Fruit fly (Drosophila melanogaster) whole organism, embryonic: Measurements from ENCODE around the gene SmydA-9.
A peak's percentile ranks its signal among the peaks of the same experiment; 100 is the strongest.

Experiments
- Abd-B ChIP-seq: fragments of 200-800 bp; sonication (Bioruptor generic); optimal IDR thresholded peaks from 2 replicates; lab custom pipeline; 2018; ENCODE audit warnings: missing biosample characterization, mild to moderate bottlenecking, missing genetic modification characterization, moderate library complexity
- Atf3 ChIP-seq: fragments of 200-800 bp; sonication (Bioruptor generic); optimal IDR thresholded peaks from 3 replicates; lab custom pipeline; 2016; ENCODE audit warnings: missing biosample characterization, missing genetic modification characterization
- CG10321 ChIP-seq: fragments of 200-800 bp; sonication (Bioruptor generic); IDR thresholded peaks from 2 replicates; pipeline ENCODE4 v1.3.6; 2022; ENCODE audit warnings: missing biosample characterization, missing genetic modification characterization
- CG11093 ChIP-seq: fragments of 200-800 bp; sonication (Bioruptor generic); IDR thresholded peaks from 3 replicates; pipeline ENCODE4 v1.3.6; 2022; ENCODE audit warnings: missing biosample characterization, missing genetic modification characterization
- CG12104 ChIP-seq: fragments of 200-800 bp; sonication (Bioruptor generic); optimal IDR thresholded peaks from 3 replicates; lab custom pipeline; 2016; ENCODE audit warnings: missing biosample characterization, missing genetic modification characterization
- CG12236 ChIP-seq: fragments of 200-800 bp; sonication (Bioruptor generic); optimal IDR thresholded peaks from 2 replicates; lab custom pipeline; 2016; ENCODE audit warnings: missing biosample characterization, missing genetic modification characterization
- CG14860 ChIP-seq: fragments of 200-800 bp; sonication (Bioruptor generic); IDR thresholded peaks from 3 replicates; pipeline ENCODE4 v1.3.6; 2022; ENCODE audit warnings: missing biosample characterization, missing genetic modification characterization; ENCODE audit not compliant: partially characterized antibody
- CG1529 ChIP-seq: fragments of 200-800 bp; sonication (Bioruptor generic); optimal IDR thresholded peaks from 3 replicates; lab custom pipeline; 2018; ENCODE audit warnings: missing biosample characterization, missing genetic modification characterization
- CG2875 ChIP-seq: fragments of 200-800 bp; sonication (Bioruptor generic); optimal IDR thresholded peaks from 2 replicates; lab custom pipeline; 2017; ENCODE audit warnings: missing biosample characterization, mild to moderate bottlenecking, missing genetic modification characterization, missing genetic modification reagents
- CG42726 ChIP-seq: fragments of 200-800 bp; sonication (Bioruptor generic); IDR thresholded peaks from 2 replicates; pipeline ENCODE4 v1.3.6; 2022; ENCODE audit warnings: missing biosample characterization, missing genetic modification characterization; ENCODE audit not compliant: partially characterized antibody
- CG6272 ChIP-seq: fragments of 200-800 bp; sonication (Bioruptor generic); IDR thresholded peaks from 2 replicates; pipeline ENCODE4 v1.3.6; 2022; ENCODE audit warnings: missing biosample characterization, missing genetic modification characterization
- CG7745 ChIP-seq: fragments of 200-800 bp; sonication (Bioruptor generic); optimal IDR thresholded peaks from 2 replicates; lab custom pipeline; 2018; ENCODE audit warnings: missing biosample characterization, mild to moderate bottlenecking, missing genetic modification characterization, moderate library complexity
- CG8281 ChIP-seq: fragments of 200-800 bp; sonication (Bioruptor generic); optimal IDR thresholded peaks from 2 replicates; lab custom pipeline; 2018; ENCODE audit warnings: missing biosample characterization, mild to moderate bottlenecking, missing genetic modification characterization, moderate library complexity
- CG9797 ChIP-seq: fragments of 200-800 bp; sonication (Bioruptor generic); optimal IDR thresholded peaks from 3 replicates; lab custom pipeline; 2018; ENCODE audit warnings: missing biosample characterization, mild to moderate bottlenecking, missing genetic modification characterization
- Dbx ChIP-seq: fragments of 200-800 bp; sonication (Bioruptor generic); IDR thresholded peaks from 3 replicates; pipeline ENCODE4 v1.3.6; 2022; ENCODE audit warnings: missing biosample characterization, missing genetic modification characterization
- Deaf1 ChIP-seq: fragments of 200-800 bp; optimal IDR thresholded peaks from 3 replicates; lab custom pipeline; 2019; ENCODE audit warnings: missing biosample characterization, mild to moderate bottlenecking, missing genetic modification characterization, moderate library complexity
- H2.0 ChIP-seq: fragments of 200-800 bp; sonication (Bioruptor generic); IDR thresholded peaks from 2 replicates; pipeline ENCODE4 v1.3.6; 2022; ENCODE audit warnings: missing biosample characterization, missing genetic modification characterization
- HLH54F ChIP-seq: fragments of 200-800 bp; sonication (Bioruptor generic); optimal IDR thresholded peaks from 3 replicates; lab custom pipeline; 2016; ENCODE audit warnings: missing biosample characterization, missing genetic modification characterization
- Hr3 ChIP-seq: fragments of 200-800 bp; sonication (Bioruptor generic); optimal IDR thresholded peaks from 3 replicates; lab custom pipeline; 2016; ENCODE audit warnings: missing biosample characterization, missing genetic modification characterization
- YL-1 ChIP-seq: fragments of 200-800 bp; sonication (Bioruptor generic); optimal IDR thresholded peaks from 3 replicates; lab custom pipeline; 2017; ENCODE audit warnings: missing biosample characterization, mild to moderate bottlenecking, missing genetic modification characterization
- amos ChIP-seq: fragments of 200-800 bp; sonication (Bioruptor generic); IDR thresholded peaks from 2 replicates; pipeline ENCODE4 v1.3.6; 2022; ENCODE audit warnings: missing biosample characterization, missing genetic modification characterization; ENCODE audit not compliant: partially characterized antibody
- bowl ChIP-seq: fragments of 200-800 bp; sonication (Bioruptor generic); IDR thresholded peaks from 2 replicates; pipeline ENCODE4 v1.3.6; 2022; ENCODE audit warnings: missing biosample characterization, missing genetic modification characterization
- chn ChIP-seq: fragments of 200-800 bp; sonication (Bioruptor generic); optimal IDR thresholded peaks from 2 replicates; lab custom pipeline; 2016; ENCODE audit warnings: missing biosample characterization, missing genetic modification characterization
- ci ChIP-seq: fragments of 200-800 bp; sonication (Bioruptor generic); IDR thresholded peaks from 3 replicates; pipeline ENCODE4 v1.3.6; 2022; ENCODE audit warnings: missing biosample characterization, missing genetic modification characterization
- dysf ChIP-seq: fragments of 200-800 bp; sonication (Bioruptor generic); IDR thresholded peaks from 3 replicates; pipeline ENCODE4 v1.3.6; 2022; ENCODE audit warnings: missing biosample characterization, missing genetic modification characterization
- emc ChIP-seq: fragments of 200-800 bp; sonication (Bioruptor generic); optimal IDR thresholded peaks from 2 replicates; lab custom pipeline; 2016; ENCODE audit warnings: missing biosample characterization, missing genetic modification characterization
- ems ChIP-seq: fragments of 200-800 bp; sonication (Bioruptor generic); optimal IDR thresholded peaks from 3 replicates; lab custom pipeline; 2016; ENCODE audit warnings: missing biosample characterization, missing genetic modification characterization
- en ChIP-seq: fragments of 200-800 bp; sonication (Bioruptor generic); optimal IDR thresholded peaks from 2 replicates; lab custom pipeline; 2016; ENCODE audit warnings: missing biosample characterization, missing genetic modification characterization
- eve ChIP-seq, 2 experiments: fragments of >200 bp; optimal IDR thresholded peaks; 2 replicates each; lab custom pipeline; 2017; ENCODE audit warnings: missing biosample characterization in 2 of 2, missing genetic modification characterization in 2 of 2
- fd102C ChIP-seq: fragments of 200-800 bp; sonication (Bioruptor generic); optimal IDR thresholded peaks from 2 replicates; lab custom pipeline; 2018; ENCODE audit warnings: missing biosample characterization, mild to moderate bottlenecking, missing genetic modification characterization, moderate library complexity
- gce ChIP-seq: fragments of 200-800 bp; sonication (Bioruptor generic); IDR thresholded peaks from 3 replicates; pipeline ENCODE4 v1.3.6; 2022; ENCODE audit warnings: missing biosample characterization, missing genetic modification characterization
- gcm2 ChIP-seq: fragments of 200-800 bp; sonication (Bioruptor generic); optimal IDR thresholded peaks from 2 replicates; lab custom pipeline; 2016; ENCODE audit warnings: missing biosample characterization, missing genetic modification characterization
- gfzf ChIP-seq: fragments of 200-800 bp; sonication (Bioruptor generic); optimal IDR thresholded peaks from 2 replicates; lab custom pipeline; 2016; ENCODE audit warnings: missing biosample characterization, mild to moderate bottlenecking, missing genetic modification characterization, moderate library complexity
- grn ChIP-seq: fragments of 200-800 bp; sonication (Bioruptor generic); optimal IDR thresholded peaks from 3 replicates; lab custom pipeline; 2017; ENCODE audit warnings: missing biosample characterization, missing genetic modification characterization
- inv ChIP-seq: fragments of 200-800 bp; sonication (Bioruptor generic); IDR thresholded peaks from 2 replicates; pipeline ENCODE4 v1.3.6; 2022; ENCODE audit warnings: missing biosample characterization, missing genetic modification characterization; ENCODE audit not compliant: partially characterized antibody
- jigr1 ChIP-seq: fragments of 200-800 bp; sonication (Bioruptor generic); IDR thresholded peaks from 3 replicates; pipeline ENCODE4 v1.3.6; 2022; ENCODE audit warnings: missing biosample characterization, missing genetic modification characterization
- lbe ChIP-seq: fragments of 200-800 bp; sonication (Bioruptor generic); optimal IDR thresholded peaks from 2 replicates; lab custom pipeline; 2016; ENCODE audit warnings: missing biosample characterization, mild to moderate bottlenecking, missing genetic modification characterization
- lov ChIP-seq, 2 experiments: fragments of 200-800 bp in 1 of 2; fragments of >200 bp in 1 of 2; sonication (Bioruptor generic) in 1 of 2; IDR thresholded peaks in 1 of 2; optimal IDR thresholded peaks in 1 of 2; 2 replicates in 1 of 2; 3 replicates in 1 of 2; pipeline versions ENCODE4 v1.3.6 to Lab custom; 2017 to 2022; ENCODE audit warnings: missing biosample characterization in 1 of 2, missing genetic modification characterization in 1 of 2
- onecut ChIP-seq: fragments of 200-800 bp; sonication (Bioruptor generic); IDR thresholded peaks from 2 replicates; pipeline ENCODE4 v1.3.6; 2022; ENCODE audit warnings: missing biosample characterization, missing genetic modification characterization
- pan ChIP-seq, 4 experiments: fragments of >200 bp in 3 of 4; fragments of 200-800 bp in 1 of 4; sonication (Bioruptor generic) in 1 of 4; optimal IDR thresholded peaks in 3 of 4; IDR thresholded peaks in 1 of 4; 2 replicates each; pipeline versions ENCODE4 v1.3.6 to Lab custom; 2017 to 2022; ENCODE audit warnings: missing biosample characterization in 2 of 4, missing genetic modification characterization in 2 of 4, mixed read lengths in 1 of 4
- repo ChIP-seq: fragments of 200-800 bp; sonication (Bioruptor generic); optimal IDR thresholded peaks from 2 replicates; lab custom pipeline; 2016; ENCODE audit warnings: missing biosample characterization, missing genetic modification characterization
- ro ChIP-seq: fragments of 200-800 bp; sonication (Bioruptor generic); IDR thresholded peaks from 2 replicates; pipeline ENCODE4 v1.3.6; 2022; ENCODE audit warnings: missing biosample characterization, missing genetic modification characterization
- row ChIP-seq: fragments of 200-800 bp; sonication (Bioruptor generic); IDR thresholded peaks from 3 replicates; pipeline ENCODE4 v1.3.6; 2022; ENCODE audit warnings: missing biosample characterization, missing genetic modification characterization
- sens-2 ChIP-seq: fragments of 200-800 bp; sonication (Bioruptor generic); IDR thresholded peaks from 2 replicates; pipeline ENCODE4 v1.3.6; 2022; ENCODE audit warnings: missing biosample characterization, missing genetic modification characterization
- sima ChIP-seq: fragments of 200-800 bp; sonication (Bioruptor generic); optimal IDR thresholded peaks from 2 replicates; lab custom pipeline; 2016; ENCODE audit warnings: missing biosample characterization, missing genetic modification characterization
- tx ChIP-seq: fragments of 200-800 bp; sonication (Bioruptor generic); optimal IDR thresholded peaks from 2 replicates; lab custom pipeline; 2016; ENCODE audit warnings: missing biosample characterization, missing genetic modification characterization
- vnd ChIP-seq: fragments of 200-800 bp; sonication (Bioruptor generic); IDR thresholded peaks from 3 replicates; pipeline ENCODE4 v1.3.6; 2022; ENCODE audit warnings: missing biosample characterization, missing genetic modification characterization; ENCODE audit not compliant: partially characterized antibody
- z ChIP-seq: fragments of 200-800 bp; sonication (Bioruptor generic); IDR thresholded peaks from 3 replicates; pipeline ENCODE4 v1.3.6; 2022; ENCODE audit warnings: missing biosample characterization, missing genetic modification characterization

Gene SmydA-9

DNA sequence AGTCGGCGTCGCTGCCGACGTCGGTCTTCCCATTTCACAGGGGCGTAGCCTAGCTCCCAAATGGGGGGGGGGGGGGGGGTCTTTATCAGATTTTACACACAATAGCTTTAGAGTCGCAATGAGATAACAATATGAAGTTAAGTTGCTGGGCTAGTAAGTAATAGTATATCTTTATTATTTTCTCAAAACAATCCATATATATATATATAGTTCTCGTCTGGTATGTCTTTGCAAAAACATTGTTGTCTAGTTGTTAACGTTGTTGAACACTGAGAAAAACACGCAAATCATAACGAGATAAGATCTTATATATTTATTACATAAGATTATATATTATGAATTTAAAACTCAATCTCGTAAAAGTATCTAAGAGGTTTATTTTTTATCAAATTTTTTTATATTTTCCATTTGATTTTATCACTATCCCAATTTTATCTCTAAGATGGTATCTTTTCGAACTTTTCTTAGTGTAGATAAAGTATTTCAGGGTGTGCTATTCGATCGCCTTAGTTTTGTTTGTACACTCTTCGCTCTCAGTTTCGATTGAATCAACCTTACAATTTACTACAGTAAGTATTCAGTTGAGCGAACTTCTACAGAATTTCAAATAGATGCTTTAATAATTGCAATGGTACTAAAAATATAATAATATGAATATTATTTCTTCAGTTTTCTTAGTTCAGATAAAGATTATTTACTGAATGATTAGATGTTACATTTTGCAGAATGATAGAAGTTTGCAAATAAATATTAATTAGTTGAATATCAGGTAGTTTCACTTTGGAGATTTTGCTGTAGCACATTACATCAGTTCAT is 8.6 kb downstream of the SmydA-9 start (continued):
- TF ChIP-seq CG6272 (GFP tag; lab: Robert Waterston, UW) (peak; percentile 72; the same call in 1 of the 2 replicates), lov (optimal IDR thresholded peaks at IDR 0.05; lab: Kevin White, UChicago) (no peak), lov (GFP tag; IDR thresholded peaks at IDR 0.05; lab: Robert Waterston, UW) (0 out of 3 replicates have a peak, but pooled peaks have one; percentile 42), vnd (GFP tag; lab: Robert Waterston, UW) (no peak), CG12236 (GFP tag; lab: Kevin White, UChicago) (no peak), bowl (GFP tag; lab: Robert Waterston, UW) (peak; percentile 58; the same call in 1 of the 2 replicates), Abd-B (peak; percentile 66), eve (GFP tag; optimal IDR thresholded peaks at IDR 0.05; lab: Kevin White, UChicago) (no peak), row (GFP tag; lab: Robert Waterston, UW) (peak; percentile 84), lbe (GFP tag; lab: Kevin White, UChicago) (no peak), repo (GFP tag; lab: Kevin White, UChicago) (no peak), pan (optimal IDR thresholded peaks at IDR 0.05; lab: Kevin White, UChicago) (no peak), pan (GFP tag; optimal IDR thresholded peaks at IDR 0.05 in 1 of 2, IDR thresholded peaks at IDR 0.05 in 1 of 2) (peak in 1 of 2 experiments; percentile 78), CG11093 (GFP tag; lab: Robert Waterston, UW) (peak; percentile 62; the same call in 1 of the 3 replicates), ro (GFP tag; lab: Robert Waterston, UW) (no peak), chn (GFP tag; lab: Kevin White, UChicago) (no peak), Deaf1 (tag; lab: Kevin White, UChicago) (peak; percentile 37), YL-1 (GFP tag; lab: Kevin White, UChicago) (no peak), onecut (peak; percentile 47; the same call in 1 of the 2 replicates), gcm2 (no peak), jigr1 (GFP tag; lab: Robert Waterston, UW) (no peak), CG7745 (tag; lab: Kevin White, UChicago) (no peak), ems (GFP tag; lab: Kevin White, UChicago) (no peak), CG8281 (tag; lab: Kevin White, UChicago) (peak; percentile 35), sima (GFP tag; lab: Kevin White, UChicago) (no peak), ci (GFP tag; lab: Robert Waterston, UW) (peak; percentile 61; the same call in 1 of the 3 replicates), sens-2 (GFP tag; lab: Robert Waterston, UW) (no peak), tx (GFP tag; lab: Kevin White, UChicago) (no peak), dysf (GFP tag; lab: Robert Waterston, UW) (peak; percentile 91), CG1529 (GFP tag; lab: Kevin White, UChicago) (no peak), HLH54F (GFP tag; lab: Kevin White, UChicago) (peak; percentile 21), Dbx (peak; percentile 94), CG12104 (GFP tag; lab: Kevin White, UChicago) (peak; percentile 43), CG10321 (GFP tag; lab: Robert Waterston, UW) (peak; percentile 58), Atf3 (no peak), Hr3 (GFP tag; lab: Kevin White, UChicago) (peak; percentile 52), en (GFP tag; lab: Kevin White, UChicago) (no peak), z (GFP tag; lab: Robert Waterston, UW) (no peak), gce (GFP tag; lab: Robert Waterston, UW) (peak; percentile 34; the same call in 1 of the 3 replicates), gfzf (GFP tag; lab: Kevin White, UChicago) (no peak), CG9797 (GFP tag; lab: Kevin White, UChicago) (no peak), grn (GFP tag; lab: Kevin White, UChicago) (peak; percentile 57), amos (GFP tag; lab: Robert Waterston, UW) (no peak), inv (no peak), fd102C (no peak), CG42726 (GFP tag; lab: Robert Waterston, UW) (no peak), emc (no peak), H2.0 (GFP tag; lab: Robert Waterston, UW) (peak; percentile 75; the same call in 1 of the 2 replicates), CG2875 (GFP tag; lab: Kevin White, UChicago) (no peak), CG14860 (no peak)
